Worm (Caenorhabditis elegans) whole organism, young adult: Measurements from ENCODE around the gene K08D9.9.

ENCODE experiments used
- B0035.1 ChIP-seq: sonication (generic microtip); optimal IDR thresholded peaks from 2 replicates; lab custom pipeline; 2016; ENCODE audit warnings: missing genetic modification characterization, mild to moderate bottlenecking, missing compliant biosample characterization, missing genotype, missing genetic modification reagents
- B0261.1 ChIP-seq: sonication (generic microtip); optimal IDR thresholded peaks from 2 replicates; lab custom pipeline; 2016; ENCODE audit warnings: mild to moderate bottlenecking, missing genetic modification characterization, moderate library complexity, missing compliant biosample characterization
- B0336.3 ChIP-seq: fragments of 200-800 bp; sonication (Bioruptor generic); IDR thresholded peaks from 2 replicates; pipeline ENCODE4 v1.3.6; 2022; ENCODE audit warnings: missing genetic modification characterization, missing compliant biosample characterization
- C17E4.6 ChIP-seq: fragments of 200-800 bp; sonication (Bioruptor generic); IDR thresholded peaks from 2 replicates; pipeline ENCODE4 v1.3.6; 2022; ENCODE audit warnings: missing genetic modification reagents, missing genetic modification characterization, missing compliant biosample characterization
- ZK185.1 ChIP-seq: sonication (generic microtip); optimal IDR thresholded peaks from 2 replicates; lab custom pipeline; 2016; ENCODE audit warnings: mild to moderate bottlenecking, missing genetic modification characterization, missing compliant biosample characterization; ENCODE audit not compliant: poor library complexity, severe bottlenecking
- ama-1 ChIP-seq, 3 experiments: fragments of 150-350 bp in 1 of 3; sonication (generic microtip) in 2 of 3; optimal IDR thresholded peaks; 2 replicates each; lab custom pipeline; 2014 to 2018; ENCODE audit warnings: missing biosample characterization in 2 of 3, missing genetic modification characterization in 2 of 3, missing genetic modification reagents in 2 of 3
- aptf-2 ChIP-seq: fragments of 200-800 bp; sonication (Bioruptor generic); conservative IDR thresholded peaks from 2 replicates; pipeline ENCODE4 v1.3.6; 2022; ENCODE audit warnings: missing genetic modification reagents, missing genetic modification characterization, missing compliant biosample characterization
- atf-7 ChIP-seq: sonication (generic microtip); optimal IDR thresholded peaks from 2 replicates; lab custom pipeline; 2017; ENCODE audit warnings: mild to moderate bottlenecking, missing genetic modification characterization, missing compliant biosample characterization
- attf-6 ChIP-seq: fragments of 200-800 bp; sonication (Bioruptor generic); IDR thresholded peaks from 2 replicates; pipeline ENCODE4 v1.3.6; 2022; ENCODE audit warnings: missing genetic modification reagents, missing genetic modification characterization, missing compliant biosample characterization
- bed-1 ChIP-seq: fragments of 200-800 bp; sonication (Bioruptor generic); IDR thresholded peaks from 2 replicates; pipeline ENCODE4 v1.3.6; 2022; ENCODE audit warnings: missing genetic modification reagents, missing genetic modification characterization, missing compliant biosample characterization
- bed-2 ChIP-seq: fragments of 200-800 bp; sonication (Bioruptor generic); IDR thresholded peaks from 2 replicates; pipeline ENCODE4 v1.3.6; 2022; ENCODE audit warnings: missing genetic modification reagents, missing genetic modification characterization, missing compliant biosample characterization
- die-1 ChIP-seq: sonication (generic microtip); optimal IDR thresholded peaks from 2 replicates; lab custom pipeline; 2016; ENCODE audit warnings: missing genotype, mild to moderate bottlenecking, missing genetic modification characterization, missing compliant biosample characterization
- dox-1 ChIP-seq: fragments of 200-800 bp; sonication (Bioruptor generic); IDR thresholded peaks from 2 replicates; pipeline ENCODE4 v1.3.6; 2022; ENCODE audit warnings: missing genetic modification reagents, missing genetic modification characterization, missing compliant biosample characterization
- egl-44 ChIP-seq: fragments of 200-800 bp; sonication (Bioruptor generic); IDR thresholded peaks from 2 replicates; pipeline ENCODE4 v1.3.6; 2022; ENCODE audit warnings: missing genetic modification reagents, missing genetic modification characterization, missing compliant biosample characterization
- egrh-3 ChIP-seq: fragments of 200-800 bp; sonication (Bioruptor generic); IDR thresholded peaks from 2 replicates; pipeline ENCODE4 v1.3.6; 2022; ENCODE audit warnings: missing genetic modification reagents, missing genetic modification characterization, missing compliant biosample characterization
- ets-4 ChIP-seq: fragments of 200-800 bp; sonication (Bioruptor generic); optimal IDR thresholded peaks from 2 replicates; lab custom pipeline; 2018; ENCODE audit warnings: mild to moderate bottlenecking, missing genetic modification characterization, missing compliant biosample characterization
- hlh-12 ChIP-seq: sonication (generic microtip); optimal IDR thresholded peaks from 2 replicates; lab custom pipeline; 2016; ENCODE audit warnings: missing genetic modification characterization, missing compliant biosample characterization
- hmg-1.2 ChIP-seq: fragments of 200-800 bp; sonication (Bioruptor generic); IDR thresholded peaks from 2 replicates; pipeline ENCODE4 v1.3.6; 2022; ENCODE audit warnings: missing genetic modification reagents, missing genetic modification characterization, missing compliant biosample characterization
- hmg-20 ChIP-seq: fragments of 200-800 bp; sonication (Bioruptor generic); IDR thresholded peaks from 2 replicates; pipeline ENCODE4 v1.3.6; 2022; ENCODE audit warnings: missing genetic modification reagents, missing genetic modification characterization, missing compliant biosample characterization
- hrde-1 ChIP-seq: sonication (generic microtip); optimal IDR thresholded peaks from 2 replicates; lab custom pipeline; 2016; ENCODE audit warnings: missing genetic modification characterization, mild to moderate bottlenecking, missing compliant biosample characterization, moderate library complexity, missing genotype, missing genetic modification reagents, borderline replicate concordance
- lag-1 ChIP-seq: fragments of 200-800 bp; sonication (Bioruptor generic); IDR thresholded peaks from 2 replicates; pipeline ENCODE4 v1.3.6; 2022; ENCODE audit warnings: missing genetic modification reagents, missing genetic modification characterization, missing compliant biosample characterization
- let-607 ChIP-seq, 2 experiments: fragments of 200-800 bp in 1 of 2; sonication (Bioruptor generic) in 1 of 2; sonication (generic microtip) in 1 of 2; optimal IDR thresholded peaks; 2 replicates each; lab custom pipeline; 2016 to 2018; ENCODE audit warnings: mild to moderate bottlenecking in 2 of 2, missing compliant biosample characterization in 2 of 2, missing genetic modification characterization in 2 of 2, moderate library complexity in 2 of 2, missing genotype in 1 of 2
- lsl-1 ChIP-seq: fragments of 200-800 bp; sonication (Bioruptor generic); optimal IDR thresholded peaks from 2 replicates; lab custom pipeline; 2018; ENCODE audit warnings: mild to moderate bottlenecking, missing genetic modification characterization, moderate library complexity, missing compliant biosample characterization
- madf-8 ChIP-seq: fragments of 200-800 bp; sonication (Bioruptor generic); conservative IDR thresholded peaks from 2 replicates; pipeline ENCODE4 v1.3.6; 2022; ENCODE audit warnings: missing genetic modification reagents, missing genetic modification characterization, missing compliant biosample characterization
- mxl-1 ChIP-seq: sonication (generic microtip); optimal IDR thresholded peaks from 2 replicates; lab custom pipeline; 2016; ENCODE audit warnings: missing genetic modification characterization, missing compliant biosample characterization
- nhr-120 ChIP-seq: fragments of 200-800 bp; sonication (Bioruptor generic); IDR thresholded peaks from 2 replicates; pipeline ENCODE4 v1.3.6; 2022; ENCODE audit warnings: missing genetic modification characterization, missing compliant biosample characterization
- nhr-179 ChIP-seq: sonication (generic microtip); optimal IDR thresholded peaks from 2 replicates; lab custom pipeline; 2016; ENCODE audit warnings: mild to moderate bottlenecking, missing genetic modification characterization, missing compliant biosample characterization
- nhr-27 ChIP-seq: fragments of 200-800 bp; sonication (Bioruptor generic); optimal IDR thresholded peaks from 2 replicates; lab custom pipeline; 2018; ENCODE audit warnings: mild to moderate bottlenecking, missing genetic modification characterization, moderate library complexity, missing compliant biosample characterization
- nhr-80 ChIP-seq: sonication (generic microtip); optimal IDR thresholded peaks from 2 replicates; lab custom pipeline; 2016; ENCODE audit warnings: missing genetic modification characterization, missing compliant biosample characterization
- rcor-1 ChIP-seq: fragments of 200-800 bp; sonication (Bioruptor generic); IDR thresholded peaks from 2 replicates; pipeline ENCODE4 v1.3.6; 2022; ENCODE audit warnings: missing genetic modification reagents, missing genetic modification characterization, missing compliant biosample characterization
- rec-8 ChIP-seq, 2 experiments: sonication (generic microtip); optimal IDR thresholded peaks; 2 replicates each; lab custom pipeline; 2016; ENCODE audit warnings: mild to moderate bottlenecking in 2 of 2, missing genetic modification characterization in 2 of 2, missing genetic modification reagents in 2 of 2, missing genotype in 2 of 2, missing biosample characterization in 1 of 2, missing compliant biosample characterization in 1 of 2, moderate library complexity in 1 of 2
- repo-1 ChIP-seq: sonication (generic microtip); optimal IDR thresholded peaks from 2 replicates; lab custom pipeline; 2017; ENCODE audit warnings: mild to moderate bottlenecking, missing genetic modification characterization, missing compliant biosample characterization
- snpc-1.1 ChIP-seq: sonication (generic microtip); optimal IDR thresholded peaks from 2 replicates; lab custom pipeline; 2017; ENCODE audit warnings: missing genetic modification characterization, mild to moderate bottlenecking, missing compliant biosample characterization, antibody characterized with exemption, moderate library complexity, missing genotype, missing genetic modification reagents; ENCODE audit not compliant: insufficient read depth
- ztf-22 ChIP-seq: fragments of 200-800 bp; sonication (Bioruptor generic); optimal IDR thresholded peaks from 2 replicates; lab custom pipeline; 2018; ENCODE audit warnings: mild to moderate bottlenecking, missing genetic modification characterization, moderate library complexity, missing compliant biosample characterization
- ztf-6 ChIP-seq: fragments of 200-800 bp; sonication (Bioruptor generic); IDR thresholded peaks from 2 replicates; pipeline ENCODE4 v1.3.6; 2022; ENCODE audit warnings: missing genetic modification reagents, missing genetic modification characterization, missing compliant biosample characterization

The K08D9.9 gene

ce11 chrV:3230597-3230996 lies 5.9 kb downstream of the K08D9.9 start, which contains the start of gene K08D9.10:
TSS of gene K08D9.10 (plus strand) at chrV:3230897.
- no peak for TF ChIP-seq snpc-1.1 (tag; lab: Kevin White, UChicago)
- TF ChIP-seq lag-1 (GFP tag; lab: Robert Waterston, UW) = no peak
- TF ChIP-seq ZK185.1 (tag; lab: Kevin White, UChicago) = no peak
- TF ChIP-seq hrde-1 (tag; lab: Kevin White, UChicago) = no peak
- TF ChIP-seq die-1 = no peak
- TF ChIP-seq B0261.1 (tag; lab: Kevin White, UChicago) = no peak
- TF ChIP-seq bed-2 = no peak
- no peak for TF ChIP-seq C17E4.6 (GFP tag; lab: Robert Waterston, UW)
- no peak for TF ChIP-seq ztf-22 (GFP tag; lab: Kevin White, UChicago)
- no peak for TF ChIP-seq egl-44 (GFP tag; lab: Robert Waterston, UW)
- TF ChIP-seq dox-1 (GFP tag; lab: Robert Waterston, UW) = no peak
- TF ChIP-seq B0035.1 (tag; lab: Kevin White, UChicago) = no peak
- TF ChIP-seq, all 124 proteins: peak for 0

ce11 chrV:3230150-3230549 lies 6.4 kb downstream of the K08D9.9 start:
- TF ChIP-seq lsl-1 (GFP tag; lab: Kevin White, UChicago) (no peak), rcor-1 (GFP tag; lab: Robert Waterston, UW) (no peak), hrde-1 (tag; lab: Kevin White, UChicago) (no peak), aptf-2 (GFP tag; lab: Robert Waterston, UW) (no peak), nhr-179 (tag; lab: Kevin White, UChicago) (no peak), madf-8 (GFP tag; lab: Robert Waterston, UW) (no peak), atf-7 (tag; lab: Kevin White, UChicago) (no peak), snpc-1.1 (tag; lab: Kevin White, UChicago) (no peak), ama-1 (optimal IDR thresholded peaks at IDR 0.05; lab: Kevin White, UChicago) (no peak), ama-1 (GFP tag; optimal IDR thresholded peaks at IDR 0.05; lab: Kevin White, UChicago) (no peak), egrh-3 (GFP tag; lab: Robert Waterston, UW) (no peak), hlh-12 (no peak), rec-8 (tag; optimal IDR thresholded peaks at IDR 0.05; lab: Kevin White, UChicago) (no peak), hmg-20 (GFP tag; lab: Robert Waterston, UW) (no peak), let-607 (tag; optimal IDR thresholded peaks at IDR 0.05; lab: Kevin White, UChicago) (no peak), ets-4 (no peak)

- TF ChIP-seq nhr-27 (no peak), hmg-1.2 (no peak), repo-1 (no peak), B0336.3 (GFP tag; lab: Robert Waterston, UW) (no peak), ztf-6 (no peak), attf-6 (GFP tag; lab: Robert Waterston, UW) (no peak), atf-7 (tag; lab: Kevin White, UChicago) (no peak), nhr-120 (GFP tag; lab: Robert Waterston, UW) (no peak), mxl-1 (no peak), madf-8 (GFP tag; lab: Robert Waterston, UW) (no peak), bed-1 (no peak), nhr-80 (tag; lab: Kevin White, UChicago) (no peak), B0035.1 (tag; lab: Kevin White, UChicago) (no peak)
- TF ChIP-seq, all 124 proteins: peak for 0
Measured at ce11 chrV:3227373-3227772, 9.1 kb downstream of the K08D9.9 start, which contains the start of gene K08D9.2. TSS of gene K08D9.2 (plus strand) at chrV:3227673.
